Fruit fly (Drosophila melanogaster): ENCODE results near the gene up.

up gene

dm6 chrX:13616417-13617050 is 14.2 kb upstream of the up start, which contains the start of the genes tth and Tango2 (continued):
- TF ChIP-seq HLHmδ (GFP tag; optimal IDR thresholded peaks at IDR 0.05) (no peak), CG6654 (GFP tag; optimal IDR thresholded peaks at IDR 0.05) (no peak), sr (GFP tag; IDR thresholded peaks at IDR 0.05) (no peak), peb (GFP tag; IDR thresholded peaks at IDR 0.05) (no peak), pho (GFP tag; optimal IDR thresholded peaks at IDR 0.05) (peak; percentile 63), odd (GFP tag; optimal IDR thresholded peaks at IDR 0.05) (no peak), her (GFP tag; optimal IDR thresholded peaks at IDR 0.05) (no peak), CG34224 (GFP tag; IDR thresholded peaks at IDR 0.05; ENCODE audit: partially characterized antibody) (0 out of 3 replicates have a peak, but pooled peaks have one; percentile 32), CG14965 (GFP tag; optimal IDR thresholded peaks at IDR 0.05; ENCODE audit: borderline replicate concordance) (no peak), CG16815 (GFP tag; optimal IDR thresholded peaks at IDR 0.05) (peak; percentile 59), Hr78 (GFP tag; optimal IDR thresholded peaks at IDR 0.05) (no peak), CG3838 (GFP tag; optimal IDR thresholded peaks at IDR 0.05) (peak; percentile 38), pfk (GFP tag; optimal IDR thresholded peaks at IDR 0.05) (no peak), CG10267 (tag; optimal IDR thresholded peaks at IDR 0.05) (peak; percentile 61), wor (GFP tag; IDR thresholded peaks at IDR 0.05) (no peak), schlank (tag; optimal IDR thresholded peaks at IDR 0.05) (peak; percentile 75), CG17361 (GFP tag; IDR thresholded peaks at IDR 0.05) (peak; percentile 75), ase (GFP tag; IDR thresholded peaks at IDR 0.05) (peak; percentile 4; the same call in 1 of the 3 replicates), Fer3 (tag; optimal IDR thresholded peaks at IDR 0.05) (peak; percentile 76), CG11695 (GFP tag; IDR thresholded peaks at IDR 0.05) (peak; percentile 70; the same call in 2 of the 3 replicates), rib (GFP tag; IDR thresholded peaks at IDR 0.05) (peak; percentile 79), CG15269 (tag; optimal IDR thresholded peaks at IDR 0.05) (no peak), Eip74EF (GFP tag; optimal IDR thresholded peaks at IDR 0.05) (no peak), ci (GFP tag; IDR thresholded peaks at IDR 0.05) (peak; percentile 86), p53 (GFP tag; optimal IDR thresholded peaks at IDR 0.05) (no peak), NC2β (GFP tag; optimal IDR thresholded peaks at IDR 0.05) (peak; percentile 52), bcd (GFP tag; optimal IDR thresholded peaks at IDR 0.05) (peak; percentile 69), CG15073 (GFP tag; optimal IDR thresholded peaks at IDR 0.05) (no peak), ems (GFP tag; optimal IDR thresholded peaks at IDR 0.05) (peak; percentile 66), Hr3 (GFP tag; optimal IDR thresholded peaks at IDR 0.05) (peak; percentile 76), HmgZ (tag; optimal IDR thresholded peaks at IDR 0.05) (peak; percentile 59), exex (tag; optimal IDR thresholded peaks at IDR 0.05) (peak; percentile 66), CG14667 (GFP tag; IDR thresholded peaks at IDR 0.05) (peak; percentile 31; the same call in 1 of the 2 replicates), fru (optimal IDR thresholded peaks at IDR 0.05) (no peak), CG1024 (GFP tag; IDR thresholded peaks at IDR 0.05) (no peak), NfI (GFP tag; optimal IDR thresholded peaks at IDR 0.05) (peak; percentile 80), Scr (GFP tag; IDR thresholded peaks at IDR 0.05; ENCODE audit: partially characterized antibody) (peak; percentile 72), Hmr (GFP tag; optimal IDR thresholded peaks at IDR 0.05) (peak; percentile 76), CG3065 (GFP tag; optimal IDR thresholded peaks at IDR 0.05) (no peak), CG6683 (GFP tag; optimal IDR thresholded peaks at IDR 0.05) (peak; percentile 17), CG7271 (tag; optimal IDR thresholded peaks at IDR 0.05) (no peak), dmrt99B (tag; optimal IDR thresholded peaks at IDR 0.05) (no peak), chif (GFP tag; optimal IDR thresholded peaks at IDR 0.05) (peak in 1 of 2 experiments; percentile 65), CG11723 (GFP tag; optimal IDR thresholded peaks at IDR 0.05) (no peak), ewg (GFP tag; optimal IDR thresholded peaks at IDR 0.05) (peak; percentile 45), CG4617 (GFP tag; optimal IDR thresholded peaks at IDR 0.05; ENCODE audit: borderline replicate concordance) (peak; percentile 27), CG12236 (GFP tag; optimal IDR thresholded peaks at IDR 0.05) (peak; percentile 23), sug (tag; optimal IDR thresholded peaks at IDR 0.05) (peak; percentile 60), CG6272 (GFP tag; IDR thresholded peaks at IDR 0.05) (peak; percentile 62)
